Fruit fly (Drosophila melanogaster) whole organism, pupa: ENCODE results near the gene CG31358.

Experiments
- CG10348 ChIP-seq: fragments of 200-800 bp; sonication (Bioruptor generic); IDR thresholded peaks from 2 replicates; pipeline ENCODE4 v1.3.6; 2022; ENCODE audit warnings: missing biosample characterization, missing genetic modification characterization
- CG12605 ChIP-seq: fragments of 200-800 bp; sonication (Bioruptor generic); IDR thresholded peaks from 2 replicates; pipeline ENCODE4 v1.3.6; 2022; ENCODE audit warnings: missing biosample characterization, missing genetic modification characterization
- CG13204 ChIP-seq: fragments of 200-800 bp; sonication (Bioruptor generic); optimal IDR thresholded peaks from 2 replicates; lab custom pipeline; 2018; ENCODE audit warnings: missing biosample characterization, mild to moderate bottlenecking, missing genetic modification characterization, moderate library complexity
- CG14655 ChIP-seq: fragments of 200-800 bp; sonication (Bioruptor generic); optimal IDR thresholded peaks from 3 replicates; lab custom pipeline; 2017; ENCODE audit warnings: mild to moderate bottlenecking, missing biosample characterization, missing genetic modification reagents, missing genetic modification characterization
- CG15710 ChIP-seq: fragments of 200-800 bp; sonication (Bioruptor generic); optimal IDR thresholded peaks from 2 replicates; lab custom pipeline; 2018; ENCODE audit warnings: missing biosample characterization, mild to moderate bottlenecking, missing genetic modification characterization, moderate library complexity
- CG17806 ChIP-seq: fragments of 200-800 bp; sonication (Bioruptor generic); optimal IDR thresholded peaks from 2 replicates; lab custom pipeline; 2018; ENCODE audit warnings: missing biosample characterization, mild to moderate bottlenecking, missing genetic modification characterization, moderate library complexity
- CG32121 ChIP-seq: fragments of 200-800 bp; sonication (Bioruptor generic); IDR thresholded peaks from 2 replicates; pipeline ENCODE4 v1.3.6; 2022; ENCODE audit warnings: missing biosample characterization, missing genetic modification characterization
- CG34367 ChIP-seq: fragments of 200-800 bp; sonication (Bioruptor generic); optimal IDR thresholded peaks from 2 replicates; lab custom pipeline; 2018; ENCODE audit warnings: missing biosample characterization, mild to moderate bottlenecking, missing genetic modification characterization
- CG4496 ChIP-seq: fragments of 200-800 bp; sonication (Bioruptor generic); IDR thresholded peaks from 3 replicates; pipeline ENCODE4 v1.3.6; 2022; ENCODE audit warnings: missing biosample characterization, missing genetic modification characterization
- CG8159 ChIP-seq: fragments of 200-800 bp; sonication (Bioruptor generic); optimal IDR thresholded peaks from 3 replicates; lab custom pipeline; 2018; ENCODE audit warnings: missing biosample characterization, mild to moderate bottlenecking, missing genetic modification characterization, moderate library complexity
- CG8301 ChIP-seq: fragments of 200-800 bp; sonication (Bioruptor generic); optimal IDR thresholded peaks from 2 replicates; lab custom pipeline; 2018; ENCODE audit warnings: missing biosample characterization, mild to moderate bottlenecking, missing genetic modification characterization
- CG9948 ChIP-seq: fragments of 200-800 bp; sonication (Bioruptor generic); optimal IDR thresholded peaks from 2 replicates; lab custom pipeline; 2018; ENCODE audit warnings: missing biosample characterization, mild to moderate bottlenecking, missing genetic modification characterization, moderate library complexity
- D1 ChIP-seq: fragments of 200-800 bp; sonication (Bioruptor generic); optimal IDR thresholded peaks from 2 replicates; lab custom pipeline; 2018; ENCODE audit warnings: missing biosample characterization, mild to moderate bottlenecking, missing genetic modification characterization, moderate library complexity
- EcR ChIP-seq: fragments of 200-800 bp; sonication (Bioruptor generic); optimal IDR thresholded peaks from 3 replicates; lab custom pipeline; 2019; ENCODE audit warnings: missing biosample characterization, missing genetic modification characterization, mild to moderate bottlenecking, moderate library complexity, missing genetic modification reagents
- Ets98B ChIP-seq: fragments of 200-800 bp; sonication (Bioruptor generic); IDR thresholded peaks from 2 replicates; pipeline ENCODE4 v1.3.6; 2022; ENCODE audit warnings: missing biosample characterization, missing genetic modification characterization
- Pif1A ChIP-seq: fragments of 200-800 bp; sonication (Bioruptor generic); optimal IDR thresholded peaks from 3 replicates; lab custom pipeline; 2016; ENCODE audit warnings: missing biosample characterization, missing genetic modification characterization
- Pif1B ChIP-seq: fragments of 200-800 bp; sonication (Bioruptor generic); optimal IDR thresholded peaks from 3 replicates; lab custom pipeline; 2016; ENCODE audit warnings: missing biosample characterization, missing genetic modification characterization
- Snoo ChIP-seq: fragments of 200-800 bp; sonication (Bioruptor generic); optimal IDR thresholded peaks from 3 replicates; lab custom pipeline; 2017; ENCODE audit warnings: missing biosample characterization, mild to moderate bottlenecking, missing genetic modification characterization, inconsistent platforms
- fd96Ca ChIP-seq: fragments of 200-800 bp; sonication (Bioruptor generic); IDR thresholded peaks from 3 replicates; pipeline ENCODE4 v1.3.6; 2022; ENCODE audit warnings: missing biosample characterization, missing genetic modification characterization
- gl ChIP-seq: fragments of 200-800 bp; sonication (Bioruptor generic); optimal IDR thresholded peaks from 2 replicates; lab custom pipeline; 2018; ENCODE audit warnings: missing biosample characterization, mild to moderate bottlenecking, missing genetic modification characterization
- rn ChIP-seq: fragments of 200-800 bp; sonication (Bioruptor generic); IDR thresholded peaks from 2 replicates; pipeline ENCODE4 v1.3.6; 2022; ENCODE audit warnings: missing biosample characterization, missing genetic modification characterization

The CG31358 gene

DNA sequence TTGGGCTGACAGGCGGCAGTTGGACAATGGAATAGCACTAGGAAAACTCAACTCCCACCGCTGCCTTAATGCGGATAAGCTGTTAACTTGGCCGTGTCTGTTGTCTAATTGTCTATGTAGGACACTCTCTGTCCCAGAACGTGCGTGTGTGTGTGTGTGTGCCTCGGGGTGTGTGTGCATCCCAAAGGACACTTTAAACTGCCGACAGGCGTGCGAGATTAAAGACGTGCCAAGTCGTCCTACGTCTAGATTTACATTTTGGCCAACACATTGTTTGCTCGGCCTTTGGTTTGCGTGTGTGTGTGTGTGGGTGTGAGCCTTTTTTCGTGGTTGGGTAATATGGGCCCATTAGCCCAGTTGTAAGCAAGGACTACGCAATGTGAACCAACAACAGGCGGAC, 33.4 kb downstream of the CG31358 start:
- TF ChIP-seq Pif1A (GFP tag; lab: Kevin White, UChicago) (no peak), Pif1B (GFP tag; lab: Kevin White, UChicago) (no peak), fd96Ca (GFP tag; lab: Robert Waterston, UW) (no peak), D1 (tag; lab: Kevin White, UChicago) (no peak), CG9948 (tag; lab: Kevin White, UChicago) (no peak), CG12605 (GFP tag; lab: Robert Waterston, UW) (no peak), CG4496 (GFP tag; lab: Robert Waterston, UW) (no peak), Snoo (tag; lab: Kevin White, UChicago) (no peak), rn (GFP tag; lab: Robert Waterston, UW) (no peak), CG8301 (tag; lab: Kevin White, UChicago) (no peak), CG17806 (tag; lab: Kevin White, UChicago) (no peak), CG32121 (GFP tag; lab: Robert Waterston, UW) (no peak), CG15710 (no peak), gl (tag; lab: Kevin White, UChicago) (no peak), CG10348 (GFP tag; lab: Robert Waterston, UW) (no peak), CG8159 (no peak)

DNA sequence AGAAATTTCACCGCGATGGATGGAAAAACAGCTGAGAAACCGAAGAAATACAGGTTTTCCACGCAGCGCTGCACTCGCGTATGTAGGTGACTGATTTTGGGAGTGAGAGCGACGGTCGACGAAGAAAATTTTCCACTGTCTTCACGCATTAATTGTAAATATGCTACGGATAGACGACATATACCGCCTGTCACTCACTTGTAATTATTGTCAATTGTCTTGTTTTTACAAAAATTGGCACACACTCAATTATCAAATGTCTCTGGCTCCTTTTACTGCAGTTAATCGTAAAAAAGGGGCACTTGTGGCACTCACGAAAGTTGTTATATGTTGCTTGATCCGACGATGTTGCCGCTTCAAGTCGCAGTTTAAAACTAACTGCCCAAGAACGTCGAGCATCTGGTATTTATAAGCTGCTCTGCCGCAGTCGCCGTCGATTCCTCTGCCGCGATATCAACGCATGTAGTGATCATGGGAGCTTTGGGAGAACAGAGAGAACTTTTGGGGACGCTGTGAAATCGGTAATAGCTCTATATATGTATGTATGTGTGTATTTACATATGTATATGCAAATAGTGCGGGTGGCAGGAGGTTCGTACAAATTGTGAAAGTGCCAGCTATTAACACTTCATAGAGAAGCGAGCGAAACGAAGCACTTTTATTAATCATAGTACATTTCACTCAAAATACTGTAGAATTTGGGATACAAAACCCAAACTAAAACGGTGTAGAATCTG, 38.5 kb downstream of the CG31358 start, which contains the start of gene mfas:
mfas (minus strand) TSS at position 382 of the 737 bp plus-strand sequence.
- TF ChIP-seq Pif1A (GFP tag; lab: Kevin White, UChicago) (peak; percentile 37), Ets98B (no peak; the same call in 1 of the 2 replicates), CG15710 (no peak), CG34367 (tag; lab: Kevin White, UChicago) (no peak), CG8301 (tag; lab: Kevin White, UChicago) (no peak), CG13204 (GFP tag; lab: Kevin White, UChicago) (peak; percentile 21), CG10348 (GFP tag; lab: Robert Waterston, UW) (no peak), CG9948 (tag; lab: Kevin White, UChicago) (no peak), D1 (tag; lab: Kevin White, UChicago) (no peak), CG8159 (no peak), CG4496 (GFP tag; lab: Robert Waterston, UW) (0 out of 3 replicates have a peak, but pooled peaks have one; percentile 38), Pif1B (GFP tag; lab: Kevin White, UChicago) (peak; percentile 51), EcR (GFP tag; lab: Kevin White, UChicago) (peak; percentile 58), CG12605 (GFP tag; lab: Robert Waterston, UW) (0 out of 2 replicates have a peak, but pooled peaks have one; percentile 9), CG32121 (GFP tag; lab: Robert Waterston, UW) (no peak), rn (GFP tag; lab: Robert Waterston, UW) (no peak), Snoo (tag; lab: Kevin White, UChicago) (peak; percentile 3), fd96Ca (GFP tag; lab: Robert Waterston, UW) (no peak), CG17806 (tag; lab: Kevin White, UChicago) (no peak), CG14655 (GFP tag; lab: Kevin White, UChicago) (no peak)

DNA sequence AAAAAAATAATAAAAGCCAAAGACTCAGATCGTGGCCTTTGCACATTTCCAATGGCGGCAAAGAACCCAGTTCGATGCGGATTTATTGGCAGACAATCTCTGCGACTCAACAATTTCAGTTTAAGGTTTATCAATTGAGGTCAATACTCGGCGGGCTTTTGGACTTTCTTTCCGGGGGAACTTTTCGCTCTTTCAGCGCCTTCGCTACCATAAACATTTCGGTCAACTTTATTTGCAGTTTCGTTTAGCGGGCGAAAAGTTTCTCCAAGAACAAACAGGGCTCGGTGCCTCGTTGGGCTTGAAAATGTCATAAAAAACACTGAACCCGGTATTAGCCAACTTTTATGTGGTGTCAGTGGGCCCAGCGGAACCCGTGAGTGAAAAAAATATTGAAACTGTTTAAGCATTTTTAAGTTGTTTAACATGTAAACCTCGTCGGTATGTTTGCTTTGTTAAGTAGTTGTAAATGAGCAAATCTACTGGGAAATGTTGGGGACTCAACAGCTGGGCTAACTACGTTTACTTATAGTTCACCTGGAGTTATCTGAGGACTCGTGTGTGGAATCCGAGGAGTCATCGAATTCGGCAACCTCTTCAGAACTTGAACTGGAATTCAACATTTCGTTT, 39.9 kb downstream of the CG31358 start:
- TF ChIP-seq CG8301 (tag; lab: Kevin White, UChicago) (no peak), CG4496 (GFP tag; lab: Robert Waterston, UW) (no peak), CG9948 (tag; lab: Kevin White, UChicago) (no peak), CG15710 (no peak), CG12605 (GFP tag; lab: Robert Waterston, UW) (no peak), rn (GFP tag; lab: Robert Waterston, UW) (no peak), Snoo (tag; lab: Kevin White, UChicago) (no peak), Pif1A (GFP tag; lab: Kevin White, UChicago) (no peak), CG13204 (GFP tag; lab: Kevin White, UChicago) (no peak), CG17806 (tag; lab: Kevin White, UChicago) (no peak), CG14655 (GFP tag; lab: Kevin White, UChicago) (no peak), EcR (GFP tag; lab: Kevin White, UChicago) (no peak), CG34367 (tag; lab: Kevin White, UChicago) (no peak), Ets98B (no peak)

DNA sequence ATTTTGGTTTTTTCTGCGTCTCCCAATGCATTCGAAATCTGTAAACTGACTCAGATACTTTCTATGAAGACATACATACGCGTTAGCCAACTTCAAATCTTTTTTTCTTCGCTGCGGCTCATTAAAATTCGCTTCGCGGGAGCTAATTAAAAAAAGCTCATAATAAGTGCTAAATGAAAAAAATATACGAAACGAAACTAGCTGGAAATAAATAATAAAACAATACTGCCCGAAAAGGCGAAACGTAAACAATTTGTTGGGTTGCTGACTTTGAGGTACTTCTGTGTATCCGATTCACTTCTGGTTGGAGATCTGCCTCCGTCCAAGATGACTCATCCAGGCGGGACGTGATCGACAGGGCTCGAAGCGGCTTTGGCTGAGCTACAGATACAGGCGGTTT, 41.6 kb downstream of the CG31358 start:
- TF ChIP-seq Ets98B (no peak), CG13204 (GFP tag; lab: Kevin White, UChicago) (peak; percentile 42)

DNA sequence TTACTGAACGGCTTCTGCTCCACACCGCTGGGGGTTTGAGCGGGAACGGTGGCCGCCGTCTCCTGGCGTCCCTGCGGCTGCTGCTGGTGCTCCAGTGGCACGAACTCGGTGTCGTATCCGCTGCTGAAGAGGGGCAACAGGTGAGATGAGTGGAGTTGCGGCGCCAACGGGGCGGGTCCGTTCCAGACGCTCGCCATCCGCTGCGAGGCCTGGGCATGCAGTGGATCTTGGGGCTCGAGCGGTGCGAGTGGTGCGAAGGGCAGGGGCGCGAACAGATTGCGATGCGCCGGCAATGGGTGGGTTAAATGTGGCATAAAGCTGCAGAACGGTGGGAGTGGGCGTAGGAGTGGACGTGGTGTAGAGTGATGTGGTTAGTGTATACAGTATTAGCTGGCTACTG, 42.4 kb downstream of the CG31358 start:
- TF ChIP-seq Pif1B (GFP tag; lab: Kevin White, UChicago): no peak
- peak; percentile 87 for TF ChIP-seq CG13204 (GFP tag; lab: Kevin White, UChicago)
- TF ChIP-seq, all 21 proteins: peak for 1

DNA sequence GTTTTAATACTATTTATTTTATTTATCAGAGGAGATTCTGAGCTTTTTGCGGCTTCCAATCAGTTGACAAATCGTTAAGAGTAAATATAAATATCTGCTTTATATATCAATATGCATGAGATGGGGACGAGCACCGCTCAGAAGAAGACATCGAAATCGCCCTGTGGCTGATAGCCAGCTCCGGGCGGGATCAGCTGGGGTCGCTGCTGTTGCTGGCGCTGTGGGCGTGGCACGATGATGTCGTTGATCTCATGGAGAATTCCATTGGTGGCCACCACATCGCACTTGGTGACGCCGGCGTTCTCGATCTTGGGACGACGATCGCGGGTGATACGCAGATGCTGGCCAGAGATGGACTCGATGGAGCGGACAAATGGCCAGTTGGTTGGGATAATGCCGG, 46.7 kb downstream of the CG31358 start:
- TF ChIP-seq EcR (GFP tag; lab: Kevin White, UChicago) (peak; percentile 79), CG32121 (GFP tag; lab: Robert Waterston, UW) (no peak), CG4496 (GFP tag; lab: Robert Waterston, UW) (no peak), gl (tag; lab: Kevin White, UChicago) (no peak), CG12605 (GFP tag; lab: Robert Waterston, UW) (no peak)
